Fruit fly (Drosophila melanogaster) whole organism, embryonic: ENCODE measurements around the gene CG12010.

Experiments used
- Bdp1 ChIP-seq: fragments of 200-800 bp; sonication (Bioruptor generic); optimal IDR thresholded peaks from 3 replicates; lab custom pipeline; 2016; ENCODE audit warnings: missing biosample characterization, missing genetic modification characterization
- CG11093 ChIP-seq: fragments of 200-800 bp; sonication (Bioruptor generic); IDR thresholded peaks from 3 replicates; pipeline ENCODE4 v1.3.6; 2022; ENCODE audit warnings: missing biosample characterization, missing genetic modification characterization
- CG11560 ChIP-seq: fragments of 200-800 bp; sonication (Bioruptor generic); IDR thresholded peaks from 3 replicates; pipeline ENCODE4 v1.3.6; 2022; ENCODE audit warnings: missing biosample characterization, missing genetic modification characterization
- CG11695 ChIP-seq: fragments of 200-800 bp; sonication (Bioruptor generic); IDR thresholded peaks from 3 replicates; pipeline ENCODE4 v1.3.6; 2022; ENCODE audit warnings: missing biosample characterization, missing genetic modification characterization
- CG12071 ChIP-seq: fragments of 200-800 bp; sonication (Bioruptor generic); optimal IDR thresholded peaks from 3 replicates; lab custom pipeline; 2018; ENCODE audit warnings: missing biosample characterization, mild to moderate bottlenecking, missing genetic modification characterization
- CG12104 ChIP-seq: fragments of 200-800 bp; sonication (Bioruptor generic); optimal IDR thresholded peaks from 3 replicates; lab custom pipeline; 2016; ENCODE audit warnings: missing biosample characterization, missing genetic modification characterization
- CG12155 ChIP-seq: fragments of 200-800 bp; sonication (Bioruptor generic); optimal IDR thresholded peaks from 3 replicates; lab custom pipeline; 2016; ENCODE audit warnings: missing biosample characterization, missing genetic modification characterization
- CG12236 ChIP-seq: fragments of 200-800 bp; sonication (Bioruptor generic); optimal IDR thresholded peaks from 2 replicates; lab custom pipeline; 2016; ENCODE audit warnings: missing biosample characterization, missing genetic modification characterization
- CG13894 ChIP-seq: fragments of 200-800 bp; sonication (Bioruptor generic); optimal IDR thresholded peaks from 3 replicates; lab custom pipeline; 2018; ENCODE audit warnings: missing biosample characterization, mild to moderate bottlenecking, missing genetic modification characterization, moderate library complexity
- CG15696 ChIP-seq: fragments of 200-800 bp; sonication (Bioruptor generic); optimal IDR thresholded peaks from 2 replicates; lab custom pipeline; 2019; ENCODE audit warnings: missing biosample characterization, mild to moderate bottlenecking, missing genetic modification characterization, moderate library complexity
- CG16863 ChIP-seq: fragments of 200-800 bp; sonication (Bioruptor generic); optimal IDR thresholded peaks from 3 replicates; lab custom pipeline; 2016; ENCODE audit warnings: missing biosample characterization, missing genetic modification characterization
- CG17829 ChIP-seq: fragments of 200-800 bp; optimal IDR thresholded peaks from 2 replicates; lab custom pipeline; 2019; ENCODE audit warnings: missing biosample characterization, mild to moderate bottlenecking, missing genetic modification characterization, moderate library complexity
- CG18011 ChIP-seq: fragments of 200-800 bp; sonication (Bioruptor generic); optimal IDR thresholded peaks from 2 replicates; lab custom pipeline; 2017; ENCODE audit warnings: missing biosample characterization, missing genetic modification characterization, mild to moderate bottlenecking, moderate library complexity, missing genotype
- CG18619 ChIP-seq: fragments of 200-800 bp; sonication (Bioruptor generic); optimal IDR thresholded peaks from 3 replicates; lab custom pipeline; 2017; ENCODE audit warnings: missing biosample characterization, mild to moderate bottlenecking, missing genetic modification characterization
- CG3163 ChIP-seq: fragments of 200-800 bp; sonication (Bioruptor generic); optimal IDR thresholded peaks from 3 replicates; lab custom pipeline; 2016; ENCODE audit warnings: missing biosample characterization, missing genetic modification characterization
- CG4424 ChIP-seq: fragments of 200-800 bp; sonication (Bioruptor generic); optimal IDR thresholded peaks from 3 replicates; lab custom pipeline; 2016; ENCODE audit warnings: missing biosample characterization, missing genetic modification characterization
- CG4707 ChIP-seq: fragments of 200-800 bp; sonication (Bioruptor generic); optimal IDR thresholded peaks from 2 replicates; lab custom pipeline; 2018; ENCODE audit warnings: missing biosample characterization, mild to moderate bottlenecking, missing genetic modification characterization, moderate library complexity
- CG6175 ChIP-seq: fragments of 200-800 bp; sonication (Bioruptor generic); IDR thresholded peaks from 3 replicates; pipeline ENCODE4 v1.3.6; 2022; ENCODE audit warnings: missing biosample characterization, missing genetic modification characterization
- CG6689 ChIP-seq: fragments of 200-800 bp; sonication (Bioruptor generic); IDR thresholded peaks from 2 replicates; pipeline ENCODE4 v1.3.6; 2022; ENCODE audit warnings: missing biosample characterization, missing genetic modification characterization
- CG8290 ChIP-seq, 3 experiments: fragments of 200-800 bp; sonication (Bioruptor generic); optimal IDR thresholded peaks; 2 replicates each; lab custom pipeline; 2016 to 2019; ENCODE audit warnings: missing biosample characterization in 3 of 3, missing genetic modification characterization in 3 of 3, mild to moderate bottlenecking in 2 of 3, moderate library complexity in 1 of 3
- CHES-1-like ChIP-seq: fragments of 200-800 bp; sonication (Bioruptor generic); optimal IDR thresholded peaks from 2 replicates; lab custom pipeline; 2016; ENCODE audit warnings: missing biosample characterization, missing genetic modification characterization
- CoRest ChIP-seq: fragments of 200-800 bp; sonication (Bioruptor generic); optimal IDR thresholded peaks from 3 replicates; lab custom pipeline; 2018; ENCODE audit warnings: missing biosample characterization, mild to moderate bottlenecking, missing genetic modification characterization, moderate library complexity
- Dad ChIP-seq: fragments of 200-800 bp; sonication (Bioruptor generic); optimal IDR thresholded peaks from 3 replicates; lab custom pipeline; 2016; ENCODE audit warnings: missing biosample characterization, missing genetic modification characterization
- Doc2 ChIP-seq: fragments of 200-800 bp; sonication (Bioruptor generic); IDR thresholded peaks from 2 replicates; pipeline ENCODE4 v1.3.6; 2022; ENCODE audit warnings: missing biosample characterization, missing genetic modification characterization
- E2f1 ChIP-seq: fragments of 200-800 bp; sonication (Bioruptor generic); IDR thresholded peaks from 2 replicates; pipeline ENCODE4 v1.3.6; 2022; ENCODE audit warnings: missing biosample characterization, missing genetic modification characterization
- Eip74EF ChIP-seq, 2 experiments: fragments of 200-800 bp in 1 of 2; fragments of >200 bp in 1 of 2; sonication (Bioruptor generic) in 1 of 2; optimal IDR thresholded peaks; 2 replicates each; lab custom pipeline; 2017 to 2019; ENCODE audit warnings: missing biosample characterization in 2 of 2, missing genetic modification characterization in 2 of 2, mild to moderate bottlenecking in 1 of 2, moderate library complexity in 1 of 2
- Fer3 ChIP-seq: fragments of 200-800 bp; sonication (Bioruptor generic); optimal IDR thresholded peaks from 2 replicates; lab custom pipeline; 2018; ENCODE audit warnings: missing biosample characterization, mild to moderate bottlenecking, missing genetic modification characterization, moderate library complexity
- HLHmδ ChIP-seq: fragments of 200-800 bp; sonication (Bioruptor generic); optimal IDR thresholded peaks from 2 replicates; lab custom pipeline; 2018; ENCODE audit warnings: missing biosample characterization, mild to moderate bottlenecking, missing genetic modification characterization, moderate library complexity
- Hmr ChIP-seq: fragments of 200-800 bp; sonication (Bioruptor generic); optimal IDR thresholded peaks from 3 replicates; lab custom pipeline; 2017; ENCODE audit warnings: mild to moderate bottlenecking, missing biosample characterization, missing genetic modification reagents, missing genetic modification characterization
- Mad ChIP-seq: fragments of 200-800 bp; sonication (Bioruptor generic); optimal IDR thresholded peaks from 2 replicates; lab custom pipeline; 2016; ENCODE audit warnings: missing biosample characterization, missing genetic modification characterization
- Nf-YC ChIP-seq: fragments of 200-800 bp; optimal IDR thresholded peaks from 3 replicates; lab custom pipeline; 2019; ENCODE audit warnings: missing biosample characterization, mild to moderate bottlenecking, missing genetic modification characterization, moderate library complexity
- cad ChIP-seq: fragments of >200 bp; optimal IDR thresholded peaks from 2 replicates; lab custom pipeline; 2017; ENCODE audit warnings: missing biosample characterization, missing genetic modification characterization
- cato ChIP-seq: fragments of 200-800 bp; sonication (Bioruptor generic); optimal IDR thresholded peaks from 2 replicates; lab custom pipeline; 2016; ENCODE audit warnings: missing biosample characterization, missing genetic modification characterization, borderline replicate concordance
- chm ChIP-seq: fragments of 200-800 bp; sonication (Bioruptor generic); IDR thresholded peaks from 2 replicates; pipeline ENCODE4 v1.3.6; 2022; ENCODE audit warnings: missing biosample characterization, missing genetic modification characterization
- esg ChIP-seq: fragments of 200-800 bp; sonication (Bioruptor generic); conservative IDR thresholded peaks from 2 replicates; pipeline ENCODE4 v1.3.6; 2022; ENCODE audit warnings: missing biosample characterization, missing genetic modification characterization
- eyg ChIP-seq: fragments of 200-800 bp; sonication (Bioruptor generic); optimal IDR thresholded peaks from 3 replicates; lab custom pipeline; 2016; ENCODE audit warnings: missing biosample characterization, missing genetic modification characterization
- fd3F ChIP-seq: fragments of 200-800 bp; sonication (Bioruptor generic); optimal IDR thresholded peaks from 2 replicates; lab custom pipeline; 2018; ENCODE audit warnings: missing biosample characterization, mild to moderate bottlenecking, missing genetic modification characterization, moderate library complexity
- gfzf ChIP-seq: fragments of 200-800 bp; sonication (Bioruptor generic); optimal IDR thresholded peaks from 2 replicates; lab custom pipeline; 2016; ENCODE audit warnings: missing biosample characterization, mild to moderate bottlenecking, missing genetic modification characterization, moderate library complexity
- hbn ChIP-seq: fragments of 200-800 bp; sonication (Bioruptor generic); IDR thresholded peaks from 2 replicates; pipeline ENCODE4 v1.3.6; 2022; ENCODE audit warnings: missing biosample characterization, missing genetic modification characterization; ENCODE audit not compliant: partially characterized antibody
- kay ChIP-seq: fragments of 200-800 bp; sonication (Bioruptor generic); optimal IDR thresholded peaks from 2 replicates; lab custom pipeline; 2016; ENCODE audit warnings: missing biosample characterization, missing genetic modification characterization
- lmd ChIP-seq: fragments of 200-800 bp; sonication (Bioruptor generic); IDR thresholded peaks from 2 replicates; pipeline ENCODE4 v1.3.6; 2022; ENCODE audit warnings: missing biosample characterization, missing genetic modification characterization
- org-1 ChIP-seq: fragments of 200-800 bp; sonication (Bioruptor generic); optimal IDR thresholded peaks from 2 replicates; lab custom pipeline; 2017; ENCODE audit warnings: missing biosample characterization, missing genetic modification characterization
- pan ChIP-seq, 4 experiments: fragments of >200 bp in 3 of 4; fragments of 200-800 bp in 1 of 4; sonication (Bioruptor generic) in 1 of 4; optimal IDR thresholded peaks in 3 of 4; IDR thresholded peaks in 1 of 4; 2 replicates each; pipeline versions ENCODE4 v1.3.6 to Lab custom; 2017 to 2022; ENCODE audit warnings: missing biosample characterization in 2 of 4, missing genetic modification characterization in 2 of 4, mixed read lengths in 1 of 4
- slou ChIP-seq: fragments of 200-800 bp; sonication (Bioruptor generic); optimal IDR thresholded peaks from 3 replicates; lab custom pipeline; 2016; ENCODE audit warnings: missing biosample characterization, missing genetic modification characterization
- sob ChIP-seq: fragments of 200-800 bp; sonication (Bioruptor generic); IDR thresholded peaks from 2 replicates; pipeline ENCODE4 v1.3.6; 2022; ENCODE audit warnings: missing biosample characterization, missing genetic modification characterization
- sr ChIP-seq: fragments of 200-800 bp; sonication (Bioruptor generic); IDR thresholded peaks from 3 replicates; pipeline ENCODE4 v1.3.6; 2022; ENCODE audit warnings: missing biosample characterization, missing genetic modification characterization
- ssp ChIP-seq: fragments of 200-800 bp; sonication (Bioruptor generic); IDR thresholded peaks from 2 replicates; pipeline ENCODE4 v1.3.6; 2022; ENCODE audit warnings: missing biosample characterization, missing genetic modification characterization
- trh ChIP-seq: fragments of 200-800 bp; sonication (Bioruptor generic); optimal IDR thresholded peaks from 2 replicates; lab custom pipeline; 2016; ENCODE audit warnings: missing biosample characterization, missing genetic modification characterization
- ttk ChIP-seq: fragments of 200-800 bp; sonication (Bioruptor generic); IDR thresholded peaks from 2 replicates; pipeline ENCODE4 v2.1.2; 2022; ENCODE audit warnings: missing biosample characterization, missing genetic modification characterization
- wor ChIP-seq: fragments of 200-800 bp; sonication (Bioruptor generic); IDR thresholded peaks from 2 replicates; pipeline ENCODE4 v1.3.6; 2022; ENCODE audit warnings: missing biosample characterization, missing genetic modification characterization

The CG12010 gene

DNA sequence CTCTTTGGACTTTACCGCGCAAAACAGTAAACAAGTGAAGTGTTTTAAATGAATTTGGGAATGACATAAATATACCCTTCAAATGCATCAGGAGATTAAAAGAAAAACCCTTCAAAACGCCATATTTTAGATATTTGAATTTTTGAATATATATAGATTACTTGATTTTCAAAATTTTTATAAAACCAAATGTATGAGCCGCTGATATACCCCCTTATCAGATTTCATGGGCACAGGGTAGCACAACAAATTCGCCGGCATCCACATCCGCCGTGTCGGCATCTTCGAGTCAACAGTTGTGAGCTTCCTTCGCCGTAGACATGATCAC, 3.8 kb downstream of the CG12010 start, which contains the start of gene Ids (continued):
- peak; percentile 80 for TF ChIP-seq E2f1 (GFP tag; lab: Robert Waterston, UW)
- no peak for TF ChIP-seq CG12236 (GFP tag; lab: Kevin White, UChicago)
- TF ChIP-seq CG11695 (GFP tag; lab: Robert Waterston, UW): peak; percentile 77; the same call in 2 of the 3 replicates
- TF ChIP-seq Dad (GFP tag; lab: Kevin White, UChicago): peak; percentile 35
- no peak for TF ChIP-seq CG16863 (GFP tag; lab: Kevin White, UChicago)
- TF ChIP-seq CG4707 (GFP tag; lab: Kevin White, UChicago): no peak
- TF ChIP-seq cato: no peak
- TF ChIP-seq org-1 (GFP tag; lab: Kevin White, UChicago): peak; percentile 58
- no peak for TF ChIP-seq Doc2 (GFP tag; lab: Robert Waterston, UW)
- TF ChIP-seq CG12071 (GFP tag; lab: Kevin White, UChicago): no peak
- TF ChIP-seq hbn: no peak
- peak; percentile 78 for TF ChIP-seq lmd (GFP tag; lab: Robert Waterston, UW)
- peak; percentile 79 for TF ChIP-seq chm (GFP tag; lab: Robert Waterston, UW)
- peak; percentile 53; the same call in 1 of the 2 replicates for TF ChIP-seq wor (GFP tag; lab: Robert Waterston, UW)
- peak; percentile 75 for TF ChIP-seq sob (GFP tag; lab: Robert Waterston, UW)
- TF ChIP-seq HLHmδ (GFP tag; lab: Kevin White, UChicago): no peak
- peak; percentile 34; the same call in 1 of the 3 replicates for TF ChIP-seq CG11560
- TF ChIP-seq CG8290 (GFP tag; optimal IDR thresholded peaks at IDR 0.05; lab: Kevin White, UChicago): no peak
- TF ChIP-seq CG8290 (tag; optimal IDR thresholded peaks at IDR 0.05; lab: Kevin White, UChicago): no peak
- no peak for TF ChIP-seq pan (optimal IDR thresholded peaks at IDR 0.05; lab: Kevin White, UChicago)
- TF ChIP-seq pan (GFP tag; optimal IDR thresholded peaks at IDR 0.05 in 1 of 2, IDR thresholded peaks at IDR 0.05 in 1 of 2): peak in 1 of 2 experiments; percentile 82
- TF ChIP-seq CG4424 (GFP tag; lab: Kevin White, UChicago): peak; percentile 67
- TF ChIP-seq CoRest (tag; lab: Kevin White, UChicago): peak; percentile 61
- TF ChIP-seq slou: no peak
- TF ChIP-seq CG6175 (GFP tag; lab: Robert Waterston, UW): no peak; the same call in 2 of the 3 replicates
- TF ChIP-seq ttk: peak; percentile 80
- no peak for TF ChIP-seq Hmr (GFP tag; lab: Kevin White, UChicago)
- TF ChIP-seq CG12155: peak; percentile 26
- 0 out of 2 replicates have a peak, but pooled peaks have one; percentile 26 for TF ChIP-seq ssp (GFP tag; lab: Robert Waterston, UW)
- TF ChIP-seq CG18011 (GFP tag; lab: Kevin White, UChicago): no peak
- no peak for TF ChIP-seq CG15696
- peak; percentile 68 for TF ChIP-seq Fer3 (tag; lab: Kevin White, UChicago)
- no peak for TF ChIP-seq kay (GFP tag; lab: Kevin White, UChicago)
- TF ChIP-seq CG12104 (GFP tag; lab: Kevin White, UChicago): peak; percentile 32
- TF ChIP-seq esg (GFP tag; lab: Robert Waterston, UW): peak; percentile 73
- TF ChIP-seq CG18619 (GFP tag; lab: Kevin White, UChicago): peak; percentile 59
- no peak for TF ChIP-seq CG3163 (GFP tag; lab: Kevin White, UChicago)
- TF ChIP-seq gfzf: no peak
- TF ChIP-seq fd3F (GFP tag; lab: Kevin White, UChicago): peak; percentile 56

DNA sequence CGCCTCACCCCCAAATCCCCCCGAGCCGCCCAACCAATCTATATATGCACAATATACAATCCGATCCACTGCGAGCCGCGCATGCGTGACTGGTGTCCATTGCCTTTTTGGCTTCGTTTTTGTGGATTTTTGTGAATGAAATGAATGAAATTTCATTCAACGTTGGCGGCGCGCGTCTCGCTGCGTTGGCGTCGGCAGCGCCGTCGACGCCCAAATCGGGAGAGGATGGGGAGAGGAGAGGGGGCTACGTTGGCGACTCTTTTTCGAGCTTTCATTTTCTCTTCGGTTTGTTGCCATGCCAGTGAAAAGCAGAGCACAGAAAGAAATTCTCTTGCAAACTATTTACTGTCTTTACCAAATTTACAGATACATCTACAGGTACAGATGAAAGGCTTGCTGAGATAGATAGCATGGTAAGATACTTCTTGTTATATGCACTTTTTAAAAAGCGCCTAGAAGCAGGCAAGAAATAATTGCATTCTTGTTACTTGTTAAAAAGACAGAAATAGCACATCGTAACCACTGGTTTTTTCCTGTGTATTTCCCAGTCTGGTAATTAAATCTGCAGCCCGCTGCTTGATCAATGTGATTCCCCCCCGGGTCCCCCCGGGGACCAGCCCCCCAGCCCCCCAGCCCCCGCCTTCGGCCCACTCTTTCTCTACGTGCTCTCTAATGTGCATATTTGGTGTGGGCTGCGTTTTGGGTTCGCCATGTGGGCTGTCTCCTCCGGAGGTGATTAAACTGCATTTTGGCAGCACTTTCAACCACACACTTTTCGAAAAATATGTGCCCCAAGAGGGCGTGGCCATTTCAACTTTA, 6.4 kb downstream of the CG12010 start:
- TF ChIP-seq CG17829 (tag; lab: Kevin White, UChicago) (peak; percentile 47), Bdp1 (GFP tag; lab: Kevin White, UChicago) (no peak), CG13894 (tag; lab: Kevin White, UChicago) (no peak), CG11093 (GFP tag; lab: Robert Waterston, UW) (0 out of 3 replicates have a peak, but pooled peaks have one; percentile 32), Nf-YC (tag; lab: Kevin White, UChicago) (peak; percentile 13), CG6689 (GFP tag; lab: Robert Waterston, UW) (peak; percentile 33; the same call in 1 of the 2 replicates), Eip74EF (GFP tag; optimal IDR thresholded peaks at IDR 0.05; lab: Kevin White, UChicago) (no peak), trh (GFP tag; lab: Kevin White, UChicago) (no peak), sr (GFP tag; lab: Robert Waterston, UW) (peak; percentile 97), CHES-1-like (GFP tag; lab: Kevin White, UChicago) (no peak), cad (GFP tag; lab: Kevin White, UChicago) (no peak), eyg (no peak), Mad (no peak)
